Fruit fly (Drosophila melanogaster): ENCODE measurements around the gene CG43707.

Gene CG43707

DNA sequence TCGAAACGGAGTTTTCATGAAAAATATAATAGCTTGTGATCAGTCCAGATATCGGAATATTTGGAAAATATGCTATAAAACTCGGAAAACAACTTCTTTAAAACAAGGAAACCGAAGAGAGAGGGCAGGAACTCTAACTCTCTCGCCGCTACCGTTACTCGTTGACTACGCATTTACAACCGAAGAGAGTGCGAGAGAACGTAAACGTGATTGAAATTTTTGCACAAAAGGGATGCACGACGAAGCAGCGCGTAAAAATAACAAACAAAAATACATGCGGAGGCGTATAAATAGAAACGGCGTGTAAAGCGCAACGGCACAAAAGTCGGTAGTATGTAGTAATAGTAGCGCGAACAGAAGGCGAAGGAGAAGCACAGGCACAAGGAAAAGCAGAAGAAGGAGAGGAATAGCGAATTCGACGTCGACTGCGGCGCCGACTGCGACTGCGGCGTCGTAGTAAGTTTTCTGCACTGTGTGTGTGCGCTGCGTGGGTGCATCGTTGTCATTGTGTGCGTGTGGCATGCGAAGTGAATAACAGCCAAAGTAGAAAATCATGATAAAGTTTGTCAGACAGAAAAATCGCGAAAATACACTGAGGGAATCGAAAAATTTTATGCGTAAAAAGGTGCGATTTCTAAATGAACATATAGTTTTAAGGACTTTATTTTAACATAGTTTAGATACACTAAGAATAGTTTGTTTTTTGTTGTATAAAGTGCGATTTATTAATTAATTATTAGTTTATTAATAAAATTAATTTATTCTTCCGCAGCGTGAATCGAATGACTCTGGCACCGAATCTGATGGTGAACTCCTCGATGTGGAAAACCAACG, 49.4 kb downstream of the CG43707 start:
- TF ChIP-seq CG17801 (GFP tag; optimal IDR thresholded peaks at IDR 0.05; ENCODE audit: partially characterized antibody), result peak; percentile 21

DNA sequence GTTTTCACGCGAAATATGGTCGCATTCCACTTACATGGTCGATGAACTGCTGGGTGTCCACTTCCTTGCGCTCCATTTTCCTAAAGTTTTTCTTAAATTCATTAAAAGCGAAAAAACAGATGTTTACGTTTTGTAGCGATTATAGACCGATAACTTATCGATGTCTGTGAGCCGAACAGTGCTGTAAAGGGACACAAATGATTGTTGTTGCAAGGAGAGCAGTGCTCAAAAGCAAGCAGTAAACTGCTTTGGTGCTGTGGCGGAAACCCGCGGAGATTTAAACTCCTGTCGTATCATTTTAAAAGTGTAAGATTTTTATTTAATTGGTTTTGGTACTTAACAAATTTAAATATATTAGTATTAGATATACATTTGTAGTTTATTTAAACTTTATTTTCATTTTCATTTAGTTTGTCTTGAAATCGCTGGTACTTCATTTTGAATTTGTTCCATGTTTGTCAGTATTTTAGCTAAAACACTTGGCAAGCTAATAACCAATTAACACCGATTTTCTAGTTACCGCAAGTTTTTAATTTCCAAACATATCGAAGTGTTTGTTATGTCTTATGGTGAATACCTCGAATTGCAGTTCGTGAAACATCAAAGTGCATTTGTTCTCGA, 56.3 kb downstream of the CG43707 start, which contains the start of gene CG3407:
Gene CG3407, minus strand, starts transcription at position 156 of the 621 bp plus-strand sequence.
- TF ChIP-seq CG17801 (GFP tag; optimal IDR thresholded peaks at IDR 0.05; ENCODE audit: partially characterized antibody), result no peak

DNA sequence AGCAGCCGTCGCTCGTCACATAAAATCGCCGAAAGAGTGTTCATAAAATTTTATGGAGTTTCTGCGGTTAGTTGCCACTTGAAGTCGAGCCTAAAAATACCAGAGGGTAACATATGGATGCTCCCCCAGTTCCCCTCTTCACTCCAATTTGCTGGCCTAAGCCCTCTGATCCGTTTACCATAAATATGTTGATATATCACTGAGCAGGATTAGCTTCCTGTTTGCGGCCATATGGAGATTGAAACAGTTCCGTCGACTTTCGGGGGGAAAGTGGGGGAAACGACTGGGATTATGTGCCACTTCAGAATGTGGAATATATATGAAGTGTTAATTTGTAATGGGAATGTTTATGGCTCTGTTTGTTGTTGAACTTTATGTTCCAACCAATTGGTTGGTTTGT, 57.1 kb downstream of the CG43707 start:
- no peak for TF ChIP-seq CG17801 (GFP tag; optimal IDR thresholded peaks at IDR 0.05; ENCODE audit: partially characterized antibody)

DNA sequence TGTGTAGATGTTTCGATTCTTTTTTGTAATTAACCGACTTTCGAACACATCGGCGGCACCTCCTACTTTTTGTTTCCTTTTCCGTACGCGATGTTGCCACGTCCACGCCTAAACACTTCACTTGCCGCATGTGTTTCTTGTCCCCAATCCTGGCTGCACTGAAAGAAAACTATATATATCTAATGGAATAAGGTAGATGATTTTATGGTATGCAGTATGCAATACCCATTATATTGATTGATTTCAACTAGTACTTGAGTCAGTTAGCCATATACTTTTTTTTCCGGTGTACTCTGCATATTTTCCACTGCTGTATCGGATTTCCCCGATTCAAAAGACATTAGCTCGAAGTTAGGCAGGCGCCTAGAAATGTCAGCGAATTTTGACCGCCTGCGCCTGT, 61.8 kb downstream of the CG43707 start:
- TF ChIP-seq CG17801 (GFP tag; optimal IDR thresholded peaks at IDR 0.05; ENCODE audit: partially characterized antibody), result no peak
